Worm (Caenorhabditis elegans) whole organism, L4/young adult: Measurements from ENCODE around the gene rbg-1.

Source experiments
- W03F9.2 ChIP-seq: fragments of 150-350 bp; optimal IDR thresholded peaks from 2 replicates; lab custom pipeline; 2014; ENCODE audit warnings: missing biosample characterization, missing genetic modification characterization
- dao-5 ChIP-seq: sonication (generic microtip); optimal IDR thresholded peaks from 2 replicates; lab custom pipeline; 2016; ENCODE audit warnings: missing genotype, missing genetic modification characterization, moderate library complexity, missing compliant biosample characterization
- him-1 ChIP-seq: sonication (generic microtip); optimal IDR thresholded peaks from 2 replicates; lab custom pipeline; 2016; ENCODE audit warnings: missing genotype, missing genetic modification reagents, missing genetic modification characterization, missing compliant biosample characterization

DNA sequence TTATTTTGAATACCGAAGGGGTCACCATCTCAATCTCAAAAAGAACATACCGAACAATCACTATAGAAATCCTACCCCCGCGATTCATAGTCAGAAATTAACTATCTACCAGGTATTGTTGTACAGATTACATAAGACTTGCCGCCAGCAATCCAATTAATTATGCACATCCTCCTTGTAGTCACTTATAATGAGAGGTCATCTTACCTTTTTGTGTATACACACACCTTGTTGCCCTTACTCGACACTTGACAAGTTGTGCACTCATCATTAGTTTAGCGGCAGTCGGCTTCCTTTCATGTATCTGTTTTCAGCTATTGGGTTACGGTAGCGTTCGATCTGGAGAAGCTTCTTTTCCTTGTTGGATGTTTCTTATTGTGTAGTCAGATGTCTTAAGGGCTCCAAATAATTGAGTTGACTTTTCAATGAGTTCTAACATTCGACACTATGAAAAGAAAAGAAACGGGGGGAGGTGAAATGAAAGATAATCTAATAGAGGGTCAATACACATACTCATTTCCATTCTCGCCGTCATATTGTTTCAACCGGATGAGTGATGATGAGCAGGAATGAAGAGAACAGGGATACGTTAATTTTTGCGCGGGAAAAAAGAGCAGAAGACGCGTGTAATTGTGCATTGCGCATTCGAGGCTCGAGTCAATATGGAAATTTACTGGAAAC lies 23.8 kb upstream of the rbg-1 start:
- TF ChIP-seq him-1 (tag; lab: Kevin White, UChicago), result no peak
- TF ChIP-seq dao-5 (tag; lab: Kevin White, UChicago), result no peak
- no peak for TF ChIP-seq W03F9.2 (tag; lab: Kevin White, UChicago)
